Worm (Caenorhabditis elegans) whole organism, L2 larva: ENCODE results near the gene crm-1.
"Not testable (repeated sequence)": the region's sequence is repeated elsewhere in the genome, so short reads cannot be mapped to it uniquely, and the experiment has no call there.

Source experiments
- aly-2 ChIP-seq: fragments of 150-350 bp; optimal IDR thresholded peaks from 2 replicates; lab custom pipeline; 2014; ENCODE audit warnings: missing biosample characterization, missing genetic modification characterization
- fos-1 ChIP-seq: fragments of 150-350 bp; optimal IDR thresholded peaks from 2 replicates; lab custom pipeline; 2014; ENCODE audit warnings: missing biosample characterization, missing genetic modification characterization
- lin-39 ChIP-seq: fragments of 150-350 bp; optimal IDR thresholded peaks from 2 replicates; lab custom pipeline; 2014; ENCODE audit warnings: missing biosample characterization, missing genetic modification reagents, missing genetic modification characterization
- mdl-1 ChIP-seq, 2 experiments: fragments of 150-350 bp in 1 of 2; sonication (generic microtip) in 1 of 2; optimal IDR thresholded peaks; 2 replicates each; lab custom pipeline; 2017; ENCODE audit warnings: missing biosample characterization in 2 of 2, missing genetic modification characterization in 2 of 2
- nhr-11 ChIP-seq: fragments of 150-350 bp; optimal IDR thresholded peaks from 2 replicates; lab custom pipeline; 2014; ENCODE audit warnings: missing biosample characterization, missing genetic modification characterization
- nhr-12 ChIP-seq: fragments of 150-350 bp; optimal IDR thresholded peaks from 2 replicates; lab custom pipeline; 2014; ENCODE audit warnings: missing biosample characterization, missing genetic modification characterization
- nhr-237 ChIP-seq: fragments of 150-350 bp; optimal IDR thresholded peaks from 2 replicates; lab custom pipeline; 2014; ENCODE audit warnings: missing biosample characterization, missing genetic modification characterization
- nhr-25 ChIP-seq: fragments of 150-350 bp; sonication (generic microtip); optimal IDR thresholded peaks from 3 replicates; lab custom pipeline; 2014; ENCODE audit warnings: missing biosample characterization, missing genetic modification characterization
- nhr-77 ChIP-seq: fragments of 150-350 bp; optimal IDR thresholded peaks from 2 replicates; lab custom pipeline; 2014; ENCODE audit warnings: missing biosample characterization, missing genetic modification characterization
- ztf-4 ChIP-seq: fragments of 150-350 bp; optimal IDR thresholded peaks from 2 replicates; lab custom pipeline; 2014; ENCODE audit warnings: missing biosample characterization, missing genetic modification characterization

DNA sequence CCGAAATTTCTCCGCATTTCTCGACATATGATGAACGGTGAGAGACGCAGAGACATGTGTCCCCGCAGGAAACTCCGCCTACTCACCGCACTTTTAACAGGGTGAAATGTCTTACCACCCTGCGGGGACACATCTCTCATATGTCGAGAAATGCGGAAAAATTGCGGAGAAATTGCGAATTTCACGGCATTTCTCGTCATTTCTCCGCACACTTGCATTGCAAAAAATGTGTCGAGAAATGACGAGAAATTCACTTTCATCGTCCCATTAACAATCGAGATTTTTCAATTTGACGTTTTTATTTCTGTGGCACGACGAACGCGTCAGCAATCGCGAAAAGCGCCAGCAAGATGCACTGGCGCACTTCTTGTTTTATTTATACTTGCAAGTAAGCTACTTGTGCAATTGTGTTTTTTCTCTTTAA, 10.0 kb upstream of the crm-1 start, which contains the start of gene K07C5.13:
- not testable (repeated sequence) for TF ChIP-seq nhr-77 (tag; lab: Kevin White, UChicago); nhr-12 (tag; lab: Kevin White, UChicago); mdl-1 (tag; optimal IDR thresholded peaks at IDR 0.05; lab: Kevin White, UChicago); lin-39; nhr-237; nhr-11 (tag; lab: Kevin White, UChicago); fos-1; aly-2 (tag; lab: Kevin White, UChicago); ztf-4 (tag; lab: Kevin White, UChicago)
- peak; percentile 27 for TF ChIP-seq nhr-25 (tag; lab: Kevin White, UChicago)
